Worm (Caenorhabditis elegans) whole organism, late embryonic: ENCODE data around the gene C43H6.4.

ENCODE experiments used
- C08G9.2 ChIP-seq: sonication (generic microtip); optimal IDR thresholded peaks from 2 replicates; lab custom pipeline; 2016; ENCODE audit warnings: mild to moderate bottlenecking, missing genetic modification characterization, moderate library complexity, missing compliant biosample characterization
- C38D4.7 ChIP-seq: fragments of 200-800 bp; sonication (Bioruptor generic); optimal IDR thresholded peaks from 2 replicates; lab custom pipeline; 2018; ENCODE audit warnings: mild to moderate bottlenecking, missing genetic modification characterization, moderate library complexity, missing compliant biosample characterization
- F13H6.1 ChIP-seq: sonication (generic microtip); optimal IDR thresholded peaks from 2 replicates; lab custom pipeline; 2016; ENCODE audit warnings: missing genetic modification characterization, missing compliant biosample characterization
- K09A11.1 ChIP-seq: sonication (generic microtip); optimal IDR thresholded peaks from 2 replicates; lab custom pipeline; 2017; ENCODE audit warnings: antibody characterized with exemption, mild to moderate bottlenecking, missing genetic modification characterization, missing compliant biosample characterization; ENCODE audit not compliant: insufficient read depth
- T23F11.4 ChIP-seq: fragments of 200-800 bp; sonication (Bioruptor generic); optimal IDR thresholded peaks from 2 replicates; lab custom pipeline; 2018; ENCODE audit warnings: mild to moderate bottlenecking, missing genetic modification characterization, missing compliant biosample characterization
- Y22D7AL.16 ChIP-seq: sonication (generic microtip); optimal IDR thresholded peaks from 2 replicates; lab custom pipeline; 2016; ENCODE audit warnings: missing genetic modification characterization, missing compliant biosample characterization
- ahr-1 ChIP-seq: sonication (generic microtip); optimal IDR thresholded peaks from 2 replicates; lab custom pipeline; 2016; ENCODE audit warnings: missing genetic modification characterization, missing compliant biosample characterization
- ceh-14 ChIP-seq: sonication (generic microtip); optimal IDR thresholded peaks from 2 replicates; lab custom pipeline; 2016; ENCODE audit warnings: missing genotype, missing genetic modification characterization, missing compliant biosample characterization
- ceh-18 ChIP-seq: sonication (generic microtip); optimal IDR thresholded peaks from 2 replicates; lab custom pipeline; 2016; ENCODE audit warnings: missing genetic modification characterization, missing compliant biosample characterization
- ceh-19 ChIP-seq: fragments of 200-800 bp; sonication (Bioruptor generic); optimal IDR thresholded peaks from 2 replicates; lab custom pipeline; 2018; ENCODE audit warnings: mild to moderate bottlenecking, missing genetic modification characterization, missing compliant biosample characterization
- ceh-2 ChIP-seq: sonication (generic microtip); optimal IDR thresholded peaks from 2 replicates; lab custom pipeline; 2016; ENCODE audit warnings: missing genotype, missing genetic modification characterization, missing compliant biosample characterization
- ceh-24 ChIP-seq: sonication (generic microtip); optimal IDR thresholded peaks from 2 replicates; lab custom pipeline; 2016; ENCODE audit warnings: mild to moderate bottlenecking, missing genetic modification characterization, missing compliant biosample characterization
- ceh-30 ChIP-seq: fragments of 150-350 bp; optimal IDR thresholded peaks from 2 replicates; lab custom pipeline; 2014; ENCODE audit warnings: missing biosample characterization, missing genetic modification characterization
- ceh-31 ChIP-seq: sonication (generic microtip); optimal IDR thresholded peaks from 2 replicates; lab custom pipeline; 2016; ENCODE audit warnings: missing genetic modification characterization, missing compliant biosample characterization
- ceh-34 ChIP-seq: sonication (generic microtip); optimal IDR thresholded peaks from 2 replicates; lab custom pipeline; 2016; ENCODE audit warnings: mild to moderate bottlenecking, missing genetic modification characterization, missing compliant biosample characterization
- ceh-48 ChIP-seq: sonication (generic microtip); optimal IDR thresholded peaks from 2 replicates; lab custom pipeline; 2016; ENCODE audit warnings: missing genetic modification characterization, inconsistent platforms, missing compliant biosample characterization
- ceh-6 ChIP-seq: fragments of 200-800 bp; sonication (Bioruptor generic); optimal IDR thresholded peaks from 2 replicates; lab custom pipeline; 2018; ENCODE audit warnings: mild to moderate bottlenecking, missing genetic modification characterization, missing compliant biosample characterization
- che-1 ChIP-seq: sonication (generic microtip); optimal IDR thresholded peaks from 2 replicates; lab custom pipeline; 2016; ENCODE audit warnings: mild to moderate bottlenecking, missing genetic modification characterization, missing compliant biosample characterization
- dmd-4 ChIP-seq: sonication (generic microtip); optimal IDR thresholded peaks from 2 replicates; lab custom pipeline; 2016; ENCODE audit warnings: borderline replicate concordance, missing genetic modification characterization, missing compliant biosample characterization
- dve-1 ChIP-seq: sonication (generic microtip); optimal IDR thresholded peaks from 2 replicates; lab custom pipeline; 2017; ENCODE audit warnings: antibody characterized with exemption, mild to moderate bottlenecking, missing genetic modification characterization, missing compliant biosample characterization
- elt-2 ChIP-seq: sonication (generic microtip); optimal IDR thresholded peaks from 2 replicates; lab custom pipeline; 2016; ENCODE audit warnings: missing genetic modification reagents, missing genetic modification characterization, missing compliant biosample characterization
- ets-4 ChIP-seq: sonication (generic microtip); optimal IDR thresholded peaks from 2 replicates; lab custom pipeline; 2016; ENCODE audit warnings: missing genetic modification characterization, missing compliant biosample characterization
- eyg-1 ChIP-seq: sonication (generic microtip); optimal IDR thresholded peaks from 2 replicates; lab custom pipeline; 2016; ENCODE audit warnings: missing genotype, missing genetic modification characterization, missing compliant biosample characterization
- fkh-10 ChIP-seq: fragments of 150-350 bp; optimal IDR thresholded peaks from 2 replicates; lab custom pipeline; 2014; ENCODE audit warnings: missing biosample characterization, missing genetic modification reagents, missing genetic modification characterization
- fkh-6 ChIP-seq: sonication (generic microtip); optimal IDR thresholded peaks from 2 replicates; lab custom pipeline; 2016; ENCODE audit warnings: missing genetic modification characterization, missing compliant biosample characterization
- gmeb-2 ChIP-seq: sonication (generic microtip); optimal IDR thresholded peaks from 2 replicates; lab custom pipeline; 2016; ENCODE audit warnings: missing genetic modification characterization, inconsistent platforms, missing compliant biosample characterization
- hlh-13 ChIP-seq: fragments of 200-800 bp; sonication (Bioruptor generic); optimal IDR thresholded peaks from 2 replicates; lab custom pipeline; 2018; ENCODE audit warnings: mild to moderate bottlenecking, missing genetic modification characterization, missing compliant biosample characterization
- hlh-15 ChIP-seq: sonication (generic microtip); optimal IDR thresholded peaks from 2 replicates; lab custom pipeline; 2016; ENCODE audit warnings: missing genetic modification characterization, missing compliant biosample characterization
- hlh-30 ChIP-seq: sonication (generic microtip); optimal IDR thresholded peaks from 2 replicates; lab custom pipeline; 2017; ENCODE audit warnings: antibody characterized with exemption, missing genetic modification characterization, missing compliant biosample characterization; ENCODE audit not compliant: insufficient read depth
- hlh-8 ChIP-seq: sonication (generic microtip); optimal IDR thresholded peaks from 2 replicates; lab custom pipeline; 2016; ENCODE audit warnings: missing genotype, missing genetic modification characterization, missing compliant biosample characterization
- lim-6 ChIP-seq: sonication (generic microtip); optimal IDR thresholded peaks from 2 replicates; lab custom pipeline; 2016; ENCODE audit warnings: missing genetic modification characterization, missing compliant biosample characterization
- lin-11 ChIP-seq: fragments of 200-800 bp; sonication (Bioruptor generic); optimal IDR thresholded peaks from 2 replicates; lab custom pipeline; 2018; ENCODE audit warnings: mild to moderate bottlenecking, missing genetic modification characterization, missing compliant biosample characterization
- madf-2 ChIP-seq: sonication (generic microtip); optimal IDR thresholded peaks from 2 replicates; lab custom pipeline; 2017; ENCODE audit warnings: missing genetic modification characterization, missing compliant biosample characterization
- nhr-11 ChIP-seq: fragments of 150-350 bp; optimal IDR thresholded peaks from 2 replicates; lab custom pipeline; 2014; ENCODE audit warnings: missing biosample characterization, missing genetic modification characterization
- npax-4 ChIP-seq: sonication (generic microtip); optimal IDR thresholded peaks from 2 replicates; lab custom pipeline; 2016; ENCODE audit warnings: missing genetic modification characterization, missing compliant biosample characterization
- pag-3 ChIP-seq: sonication (generic microtip); optimal IDR thresholded peaks from 2 replicates; lab custom pipeline; 2016; ENCODE audit warnings: missing compliant biosample characterization, missing genetic modification characterization, borderline replicate concordance
- pax-1 ChIP-seq: fragments of 150-350 bp; optimal IDR thresholded peaks from 2 replicates; lab custom pipeline; 2014; ENCODE audit warnings: missing biosample characterization, missing genetic modification characterization
- pha-2 ChIP-seq: sonication (generic microtip); optimal IDR thresholded peaks from 2 replicates; lab custom pipeline; 2017; ENCODE audit warnings: mild to moderate bottlenecking, missing genetic modification characterization, missing compliant biosample characterization
- pha-4 ChIP-seq: fragments of 150-350 bp; optimal IDR thresholded peaks from 2 replicates; lab custom pipeline; 2018; ENCODE audit warnings: missing biosample characterization, missing genetic modification reagents, missing genetic modification characterization
- ref-2 ChIP-seq: sonication (generic microtip); optimal IDR thresholded peaks from 2 replicates; lab custom pipeline; 2016; ENCODE audit warnings: missing genetic modification characterization, missing compliant biosample characterization
- rnt-1 ChIP-seq: sonication (generic microtip); optimal IDR thresholded peaks from 2 replicates; lab custom pipeline; 2016; ENCODE audit warnings: missing genetic modification characterization, missing compliant biosample characterization
- sdc-2 ChIP-seq: sonication (generic microtip); optimal IDR thresholded peaks from 2 replicates; lab custom pipeline; 2016; ENCODE audit warnings: missing genotype, missing genetic modification characterization, missing compliant biosample characterization
- sox-2 ChIP-seq: fragments of 200-800 bp; sonication (Bioruptor generic); IDR thresholded peaks from 2 replicates; pipeline ENCODE4 v1.3.6; 2022; ENCODE audit warnings: missing genetic modification reagents, missing genetic modification characterization, missing compliant biosample characterization
- sox-4 ChIP-seq: sonication (generic microtip); optimal IDR thresholded peaks from 2 replicates; lab custom pipeline; 2017; ENCODE audit warnings: mild to moderate bottlenecking, missing genetic modification characterization, inconsistent platforms, missing compliant biosample characterization
- syd-9 ChIP-seq: sonication (generic microtip); optimal IDR thresholded peaks from 2 replicates; lab custom pipeline; 2016; ENCODE audit warnings: mild to moderate bottlenecking, missing genetic modification characterization, moderate library complexity, missing compliant biosample characterization
- tbx-2 ChIP-seq: sonication (generic microtip); optimal IDR thresholded peaks from 2 replicates; lab custom pipeline; 2016; ENCODE audit warnings: missing genetic modification characterization, missing compliant biosample characterization
- tbx-7 ChIP-seq: sonication (generic microtip); optimal IDR thresholded peaks from 2 replicates; lab custom pipeline; 2016; ENCODE audit warnings: missing genotype, missing genetic modification characterization, missing compliant biosample characterization
- unc-42 ChIP-seq: sonication (generic microtip); optimal IDR thresholded peaks from 2 replicates; lab custom pipeline; 2016; ENCODE audit warnings: missing genotype, missing genetic modification characterization, missing compliant biosample characterization
- unc-55 ChIP-seq: sonication (generic microtip); optimal IDR thresholded peaks from 2 replicates; lab custom pipeline; 2017; ENCODE audit warnings: missing biosample characterization, missing genetic modification reagents, missing genetic modification characterization
- unc-86 ChIP-seq: sonication (generic microtip); optimal IDR thresholded peaks from 2 replicates; lab custom pipeline; 2016; ENCODE audit warnings: missing genetic modification characterization, missing compliant biosample characterization
- zip-5 ChIP-seq: sonication (generic microtip); optimal IDR thresholded peaks from 2 replicates; lab custom pipeline; 2016; ENCODE audit warnings: missing genetic modification characterization, missing compliant biosample characterization
- ztf-16 ChIP-seq: sonication (generic microtip); optimal IDR thresholded peaks from 2 replicates; lab custom pipeline; 2017; ENCODE audit warnings: missing genetic modification characterization, missing compliant biosample characterization

C43H6.4 gene

ce11 chrX:2430317-2430716 lies 26.5 kb downstream of the C43H6.4 start:
- TF ChIP-seq F13H6.1 (tag; lab: Kevin White, UChicago) (no peak), ztf-16 (tag; lab: Kevin White, UChicago) (no peak), pag-3 (tag; lab: Kevin White, UChicago) (no peak), hlh-15 (tag; lab: Kevin White, UChicago) (no peak), ceh-14 (tag; lab: Kevin White, UChicago) (no peak), ahr-1 (tag; lab: Kevin White, UChicago) (no peak), madf-2 (no peak)

- no peak for TF ChIP-seq hlh-13
- peak; percentile 63 for TF ChIP-seq sdc-2 (tag; lab: Kevin White, UChicago)
- no peak for TF ChIP-seq ceh-6 (GFP tag; lab: Kevin White, UChicago)
- TF ChIP-seq T23F11.4 = no peak
- no peak for TF ChIP-seq dve-1
- no peak for TF ChIP-seq pha-2 (tag; lab: Kevin White, UChicago)
- no peak for TF ChIP-seq ztf-16 (tag; lab: Kevin White, UChicago)
- TF ChIP-seq npax-4 (tag; lab: Kevin White, UChicago) = no peak
- no peak for TF ChIP-seq lin-11 (tag; lab: Kevin White, UChicago)
- no peak for TF ChIP-seq Y22D7AL.16 (tag; lab: Kevin White, UChicago)
- no peak for TF ChIP-seq ceh-30
- no peak for TF ChIP-seq zip-5 (tag; lab: Kevin White, UChicago)
- no peak for TF ChIP-seq C08G9.2 (tag; lab: Kevin White, UChicago)
- TF ChIP-seq ceh-2 (tag; lab: Kevin White, UChicago) = peak; percentile 64
- TF ChIP-seq dmd-4 (tag; lab: Kevin White, UChicago) = peak; percentile 49
- peak; percentile 20 for TF ChIP-seq eyg-1 (tag; lab: Kevin White, UChicago)
- TF ChIP-seq ref-2 (tag; lab: Kevin White, UChicago) = peak; percentile 39
- peak; percentile 72 for TF ChIP-seq ceh-31 (tag; lab: Kevin White, UChicago)
- TF ChIP-seq ahr-1 (tag; lab: Kevin White, UChicago) = no peak
- peak; percentile 53 for TF ChIP-seq hlh-30 (tag; lab: Kevin White, UChicago)
- peak; percentile 4 for TF ChIP-seq ets-4 (tag; lab: Kevin White, UChicago)
- TF ChIP-seq ceh-19 = no peak
- no peak for TF ChIP-seq unc-42 (tag; lab: Kevin White, UChicago)
- TF ChIP-seq lim-6 (tag; lab: Kevin White, UChicago) = no peak
- peak; percentile 36 for TF ChIP-seq F13H6.1 (tag; lab: Kevin White, UChicago)
- TF ChIP-seq hlh-8 (tag; lab: Kevin White, UChicago) = peak; percentile 51
- no peak for TF ChIP-seq sox-2 (GFP tag; lab: Robert Waterston, UW)
- peak; percentile 12 for TF ChIP-seq madf-2
- no peak for TF ChIP-seq nhr-11 (tag; lab: Kevin White, UChicago)
- peak; percentile 41 for TF ChIP-seq syd-9 (tag; lab: Kevin White, UChicago)
- no peak for TF ChIP-seq ceh-24 (tag; lab: Kevin White, UChicago)
- TF ChIP-seq unc-86 (tag; lab: Kevin White, UChicago) = no peak
- no peak for TF ChIP-seq fkh-6 (tag; lab: Kevin White, UChicago)
- no peak for TF ChIP-seq pax-1
- peak; percentile 15 for TF ChIP-seq unc-55 (GFP tag; lab: Kevin White, UChicago)
- no peak for TF ChIP-seq sox-4
- TF ChIP-seq C38D4.7 = no peak
- no peak for TF ChIP-seq K09A11.1 (tag; lab: Kevin White, UChicago)
- TF ChIP-seq gmeb-2 (tag; lab: Kevin White, UChicago) = no peak
- no peak for TF ChIP-seq pha-4 (tag; lab: Kevin White, UChicago)
- TF ChIP-seq che-1 (tag; lab: Kevin White, UChicago) = no peak
- TF ChIP-seq tbx-7 (tag; lab: Kevin White, UChicago) = no peak
- peak; percentile 44 for TF ChIP-seq ceh-18 (tag; lab: Kevin White, UChicago)
- peak; percentile 81 for TF ChIP-seq ceh-34 (tag; lab: Kevin White, UChicago)
- peak; percentile 59 for TF ChIP-seq elt-2
- no peak for TF ChIP-seq fkh-10 (GFP tag; lab: Kevin White, UChicago)
- peak; percentile 73 for TF ChIP-seq tbx-2 (tag; lab: Kevin White, UChicago)
- TF ChIP-seq ceh-48 = no peak
- peak; percentile 69 for TF ChIP-seq rnt-1 (tag; lab: Kevin White, UChicago)
Measured at ce11 chrX:2432459-2432858, 28.6 kb downstream of the C43H6.4 start.
